Worm (Caenorhabditis elegans) whole organism, L4 larva: ENCODE results near the gene T02G5.7.

ENCODE experiments used
- F26F4.8 ChIP-seq: fragments of 200-800 bp; sonication (Bioruptor generic); conservative IDR thresholded peaks from 2 replicates; pipeline ENCODE4 v1.3.6; 2022; ENCODE audit warnings: missing genetic modification characterization, missing compliant biosample characterization
- F37D6.2 ChIP-seq: sonication (generic microtip); optimal IDR thresholded peaks from 2 replicates; lab custom pipeline; 2016; ENCODE audit warnings: mild to moderate bottlenecking, missing genetic modification characterization, missing compliant biosample characterization
- R02D3.7 ChIP-seq: fragments of 150-350 bp; sonication (generic microtip); optimal IDR thresholded peaks from 3 replicates; lab custom pipeline; 2014; ENCODE audit warnings: missing biosample characterization, missing genetic modification characterization
- T20F7.1 ChIP-seq: fragments of 200-800 bp; sonication (Bioruptor generic); optimal IDR thresholded peaks from 2 replicates; lab custom pipeline; 2018; ENCODE audit warnings: mild to moderate bottlenecking, missing genetic modification characterization, missing compliant biosample characterization
- ZK337.2 ChIP-seq: fragments of 200-800 bp; sonication (Bioruptor generic); IDR thresholded peaks from 2 replicates; pipeline ENCODE4 v1.3.6; 2022; ENCODE audit warnings: missing genetic modification reagents, missing genetic modification characterization, missing compliant biosample characterization
- aha-1 ChIP-seq: fragments of 150-350 bp; peaks from one replicate; lab custom pipeline; 2014; ENCODE audit warnings: missing biosample characterization, missing genetic modification characterization
- ceh-20 ChIP-seq: fragments of 200-800 bp; sonication (Bioruptor generic); IDR thresholded peaks from 2 replicates; pipeline ENCODE4 v1.3.6; 2022; ENCODE audit warnings: missing genetic modification reagents, missing genetic modification characterization, missing compliant biosample characterization
- cey-2 ChIP-seq: sonication (generic microtip); optimal IDR thresholded peaks from 3 replicates; lab custom pipeline; 2017; ENCODE audit warnings: missing genetic modification characterization, mild to moderate bottlenecking, missing compliant biosample characterization, antibody characterized with exemption, borderline replicate concordance; ENCODE audit not compliant: insufficient read depth
- daf-12 ChIP-seq: fragments of 150-350 bp; optimal IDR thresholded peaks from 2 replicates; lab custom pipeline; 2014; ENCODE audit warnings: missing biosample characterization, missing genetic modification reagents, missing genetic modification characterization
- daf-8 ChIP-seq: fragments of 200-800 bp; sonication (Bioruptor generic); IDR thresholded peaks from 2 replicates; pipeline ENCODE4 v1.3.6; 2022; ENCODE audit warnings: missing genetic modification characterization, missing compliant biosample characterization
- dmd-6 ChIP-seq: fragments of 200-800 bp; sonication (Bioruptor generic); IDR thresholded peaks from 2 replicates; pipeline ENCODE4 v1.3.6; 2022; ENCODE audit warnings: missing genetic modification reagents, missing genetic modification characterization, missing compliant biosample characterization
- dmd-8 ChIP-seq: fragments of 200-800 bp; sonication (Bioruptor generic); IDR thresholded peaks from 2 replicates; pipeline ENCODE4 v1.3.6; 2022; ENCODE audit warnings: missing genetic modification characterization, missing compliant biosample characterization
- dve-1 ChIP-seq: sonication (generic microtip); optimal IDR thresholded peaks from 2 replicates; lab custom pipeline; 2017; ENCODE audit warnings: antibody characterized with exemption, mild to moderate bottlenecking, missing genetic modification characterization, missing compliant biosample characterization; ENCODE audit not compliant: insufficient read depth
- fkh-10 ChIP-seq: fragments of 150-350 bp; optimal IDR thresholded peaks from 2 replicates; lab custom pipeline; 2014; ENCODE audit warnings: missing biosample characterization, missing genetic modification reagents, missing genetic modification characterization
- fos-1 ChIP-seq: fragments of 150-350 bp; optimal IDR thresholded peaks from 2 replicates; lab custom pipeline; 2014; ENCODE audit warnings: missing biosample characterization, missing genetic modification characterization
- hif-1 ChIP-seq, 2 experiments: sonication (generic microtip); optimal IDR thresholded peaks; 2 replicates each; lab custom pipeline; 2016 to 2017; ENCODE audit warnings: missing compliant biosample characterization in 2 of 2, missing genetic modification characterization in 2 of 2, missing genetic modification reagents in 2 of 2, missing genotype in 2 of 2, mild to moderate bottlenecking in 1 of 2
- hlh-11 ChIP-seq: fragments of 200-800 bp; sonication (Bioruptor generic); optimal IDR thresholded peaks from 2 replicates; lab custom pipeline; 2018; ENCODE audit warnings: mild to moderate bottlenecking, missing genetic modification characterization, missing compliant biosample characterization
- hmg-1.1 ChIP-seq: fragments of 200-800 bp; sonication (Bioruptor generic); IDR thresholded peaks from 2 replicates; pipeline ENCODE4 v1.3.6; 2022; ENCODE audit warnings: missing genetic modification reagents, missing genetic modification characterization, missing compliant biosample characterization
- jun-1 ChIP-seq: fragments of 150-350 bp; optimal IDR thresholded peaks from 2 replicates; lab custom pipeline; 2014; ENCODE audit warnings: missing biosample characterization, missing genetic modification reagents, missing genetic modification characterization
- lin-13 ChIP-seq: fragments of 150-350 bp; optimal IDR thresholded peaks from 2 replicates; lab custom pipeline; 2014; ENCODE audit warnings: missing biosample characterization, missing genetic modification reagents, missing genetic modification characterization
- lin-15B ChIP-seq: fragments of 150-350 bp; sonication (generic microtip); optimal IDR thresholded peaks from 3 replicates; lab custom pipeline; 2014; ENCODE audit warnings: missing biosample characterization, missing genetic modification characterization
- lin-38 ChIP-seq: fragments of 200-800 bp; sonication (Bioruptor generic); IDR thresholded peaks from 2 replicates; pipeline ENCODE4 v1.3.6; 2022; ENCODE audit warnings: missing genetic modification reagents, missing genetic modification characterization, missing compliant biosample characterization
- lir-3 ChIP-seq: sonication (generic microtip); optimal IDR thresholded peaks from 2 replicates; lab custom pipeline; 2016; ENCODE audit warnings: mild to moderate bottlenecking, missing genetic modification characterization, missing compliant biosample characterization
- lsy-2 ChIP-seq, 2 experiments: fragments of 150-350 bp in 1 of 2; sonication (generic microtip) in 1 of 2; optimal IDR thresholded peaks; 2 replicates each; lab custom pipeline; 2014 to 2017; ENCODE audit warnings: missing biosample characterization in 2 of 2, missing genetic modification characterization in 2 of 2
- mdl-1 ChIP-seq, 2 experiments: fragments of 150-350 bp in 1 of 2; sonication (generic microtip) in 1 of 2; optimal IDR thresholded peaks; 2 replicates each; lab custom pipeline; 2014 to 2017; ENCODE audit warnings: missing biosample characterization in 2 of 2, missing genetic modification characterization in 2 of 2
- mes-2 ChIP-seq: sonication (generic microtip); optimal IDR thresholded peaks from 2 replicates; lab custom pipeline; 2016; ENCODE audit warnings: missing genotype, mild to moderate bottlenecking, missing genetic modification characterization, missing compliant biosample characterization; ENCODE audit not compliant: poor library complexity, severe bottlenecking
- nhr-11 ChIP-seq: fragments of 150-350 bp; optimal IDR thresholded peaks from 2 replicates; lab custom pipeline; 2014; ENCODE audit warnings: missing biosample characterization, missing genetic modification characterization
- nhr-28 ChIP-seq: fragments of 150-350 bp; optimal IDR thresholded peaks from 2 replicates; lab custom pipeline; 2014; ENCODE audit warnings: missing biosample characterization, missing genetic modification characterization
- nhr-6 ChIP-seq: fragments of 150-350 bp; optimal IDR thresholded peaks from 2 replicates; lab custom pipeline; 2014; ENCODE audit warnings: missing biosample characterization, missing genetic modification characterization
- nhr-76 ChIP-seq: fragments of 150-350 bp; optimal IDR thresholded peaks from 2 replicates; lab custom pipeline; 2014; ENCODE audit warnings: missing biosample characterization, missing genetic modification characterization
- nhr-77 ChIP-seq: fragments of 150-350 bp; optimal IDR thresholded peaks from 2 replicates; lab custom pipeline; 2014; ENCODE audit warnings: missing biosample characterization, missing genetic modification characterization
- pqm-1 ChIP-seq: sonication (generic microtip); optimal IDR thresholded peaks from 2 replicates; lab custom pipeline; 2017; ENCODE audit warnings: missing biosample characterization, missing genetic modification characterization
- rbr-2 ChIP-seq: sonication (generic microtip); optimal IDR thresholded peaks from 2 replicates; lab custom pipeline; 2016; ENCODE audit warnings: missing genotype, missing genetic modification characterization, missing compliant biosample characterization
- sdz-12 ChIP-seq: fragments of 200-800 bp; sonication (Bioruptor generic); optimal IDR thresholded peaks from 2 replicates; lab custom pipeline; 2018; ENCODE audit warnings: mild to moderate bottlenecking, missing genetic modification characterization, missing compliant biosample characterization
- skn-1 ChIP-seq: fragments of 150-350 bp; optimal IDR thresholded peaks from 2 replicates; lab custom pipeline; 2014; ENCODE audit warnings: missing biosample characterization, missing genetic modification characterization
- snpc-4 ChIP-seq: fragments of 150-350 bp; optimal IDR thresholded peaks from 2 replicates; lab custom pipeline; 2014; ENCODE audit warnings: missing biosample characterization, missing genetic modification characterization
- tra-1 ChIP-seq: fragments of 200-800 bp; sonication (Bioruptor generic); IDR thresholded peaks from 2 replicates; pipeline ENCODE4 v1.3.6; 2022; ENCODE audit warnings: missing genetic modification reagents, missing genetic modification characterization, missing compliant biosample characterization
- unc-39 ChIP-seq: sonication (generic microtip); optimal IDR thresholded peaks from 2 replicates; lab custom pipeline; 2017; ENCODE audit warnings: missing biosample characterization, missing genetic modification characterization
- unc-62 ChIP-seq, 3 experiments: fragments of 150-350 bp in 1 of 3; sonication (generic microtip); optimal IDR thresholded peaks in 2 of 3; peaks in 1 of 3; 1 replicate in 1 of 3; 2 replicates in 2 of 3; lab custom pipeline; 2014 to 2017; ENCODE audit warnings: missing biosample characterization in 3 of 3, missing genetic modification characterization in 3 of 3, missing genetic modification reagents in 3 of 3, missing genotype in 1 of 3
- vab-7 ChIP-seq: fragments of 200-800 bp; sonication (Bioruptor generic); IDR thresholded peaks from 2 replicates; pipeline ENCODE4 v1.3.6; 2022; ENCODE audit warnings: missing genetic modification reagents, missing genetic modification characterization, missing compliant biosample characterization
- ztf-11 ChIP-seq: fragments of 150-350 bp; optimal IDR thresholded peaks from 2 replicates; lab custom pipeline; 2014; ENCODE audit warnings: missing biosample characterization, missing genetic modification characterization

Gene T02G5.7

ce11 chrII:7100838-7101237 is 25.4 kb downstream of the T02G5.7 start, which contains the start of gene mmaa-1 (continued):
- TF ChIP-seq fkh-10 (GFP tag; lab: Kevin White, UChicago): no peak
- TF ChIP-seq unc-39 (tag; lab: Kevin White, UChicago): no peak
- TF ChIP-seq fos-1 (tag; lab: Kevin White, UChicago): no peak
- no peak for TF ChIP-seq dmd-8 (GFP tag; lab: Robert Waterston, UW)
- no peak for TF ChIP-seq sdz-12 (GFP tag; lab: Kevin White, UChicago)
- peak; percentile 59 for TF ChIP-seq T20F7.1 (GFP tag; lab: Kevin White, UChicago)
- no peak for TF ChIP-seq F26F4.8
- no peak for TF ChIP-seq lir-3 (tag; lab: Kevin White, UChicago)
- no peak for TF ChIP-seq R02D3.7
- no peak for TF ChIP-seq nhr-28
- TF ChIP-seq F37D6.2 (tag; lab: Kevin White, UChicago): no peak

ce11 chrII:7102288-7102687 is 26.9 kb downstream of the T02G5.7 start:
- peak in 1 of 2 experiments; percentile 99 for TF ChIP-seq hif-1 (tag; optimal IDR thresholded peaks at IDR 0.05; lab: Kevin White, UChicago)
- peak; percentile 25 for TF ChIP-seq nhr-28
- TF ChIP-seq vab-7: no peak
- TF ChIP-seq ZK337.2 (GFP tag; lab: Robert Waterston, UW): no peak
- peak in 1 of 2 experiments; percentile 47 for TF ChIP-seq lsy-2 (tag; optimal IDR thresholded peaks at IDR 0.05; lab: Kevin White, UChicago)
- TF ChIP-seq hmg-1.1: peak; percentile 14; the same call in 1 of the 2 replicates
- peak; percentile 16 for TF ChIP-seq hlh-11 (tag; lab: Kevin White, UChicago)
- no peak for TF ChIP-seq R02D3.7
- TF ChIP-seq dmd-6 (GFP tag; lab: Robert Waterston, UW): peak; percentile 41

ce11 chrII:7103111-7103510 is 27.7 kb downstream of the T02G5.7 start:
- TF ChIP-seq daf-12 (tag; lab: Kevin White, UChicago) (no peak), unc-62 (GFP tag; optimal IDR thresholded peaks at IDR 0.05 in 1 of 2; lab: Kevin White, UChicago) (peak in 1 of 2 experiments; percentile 93), unc-62 (tag; optimal IDR thresholded peaks at IDR 0.05; lab: Kevin White, UChicago) (no peak)
- TF ChIP-seq, all 104 proteins: peak for 1

ce11 chrII:7104794-7105613 is 29.6 kb downstream of the T02G5.7 start, which contains the start of the genes farl-11 and rpl-33:
Gene farl-11, minus strand, starts transcription at chrII:7105035.
Gene rpl-33, plus strand, starts transcription at chrII:7105563.
- TF ChIP-seq F37D6.2 (tag; lab: Kevin White, UChicago) (peak; percentile 40), ceh-20 (GFP tag; lab: Robert Waterston, UW) (0 out of 2 replicates have a peak, but pooled peaks have one; percentile 41), lin-13 (GFP tag; lab: Kevin White, UChicago) (peak; percentile 78), hlh-11 (tag; lab: Kevin White, UChicago) (peak; percentile 54), mdl-1 (tag; optimal IDR thresholded peaks at IDR 0.05; lab: Kevin White, UChicago) (peak in 1 of 2 experiments; percentile 49), tra-1 (GFP tag; lab: Robert Waterston, UW) (no peak), fkh-10 (GFP tag; lab: Kevin White, UChicago) (peak; percentile 58), dve-1 (tag; lab: Kevin White, UChicago) (peak; percentile 63), sdz-12 (GFP tag; lab: Kevin White, UChicago) (no peak), lsy-2 (tag; optimal IDR thresholded peaks at IDR 0.05; lab: Kevin White, UChicago) (peak; percentile 95 to 99), T20F7.1 (GFP tag; lab: Kevin White, UChicago) (peak; percentile 99), snpc-4 (tag; lab: Kevin White, UChicago) (no peak), lin-38 (GFP tag; lab: Robert Waterston, UW) (peak; percentile 73), ztf-11 (no peak), unc-39 (tag; lab: Kevin White, UChicago) (no peak), dmd-8 (GFP tag; lab: Robert Waterston, UW) (no peak), nhr-6 (tag; lab: Kevin White, UChicago) (peak; percentile 87), pqm-1 (tag; lab: Kevin White, UChicago) (no peak), vab-7 (no peak), cey-2 (no peak), nhr-76 (tag; lab: Kevin White, UChicago) (no peak), skn-1 (no peak), lin-15B (peak; percentile 80), daf-8 (GFP tag; lab: Robert Waterston, UW) (no peak), nhr-11 (tag; lab: Kevin White, UChicago) (peak; percentile 91), jun-1 (peak; percentile 39), rbr-2 (tag; lab: Kevin White, UChicago) (peak; percentile 71), hmg-1.1 (no peak), mes-2 (peak; percentile 89), unc-62 (GFP tag; optimal IDR thresholded peaks at IDR 0.05 in 1 of 2; lab: Kevin White, UChicago) (peak in 1 of 2 experiments; percentile 99), unc-62 (tag; optimal IDR thresholded peaks at IDR 0.05; lab: Kevin White, UChicago) (no peak), aha-1 (tag; lab: Kevin White, UChicago) (peak; percentile 97), nhr-77 (peak; percentile 92), nhr-28 (peak; percentile 70)
